Comparison of ENCODE assay signal across 6 fruit fly cellular contexts in the genomic region with DNA sequence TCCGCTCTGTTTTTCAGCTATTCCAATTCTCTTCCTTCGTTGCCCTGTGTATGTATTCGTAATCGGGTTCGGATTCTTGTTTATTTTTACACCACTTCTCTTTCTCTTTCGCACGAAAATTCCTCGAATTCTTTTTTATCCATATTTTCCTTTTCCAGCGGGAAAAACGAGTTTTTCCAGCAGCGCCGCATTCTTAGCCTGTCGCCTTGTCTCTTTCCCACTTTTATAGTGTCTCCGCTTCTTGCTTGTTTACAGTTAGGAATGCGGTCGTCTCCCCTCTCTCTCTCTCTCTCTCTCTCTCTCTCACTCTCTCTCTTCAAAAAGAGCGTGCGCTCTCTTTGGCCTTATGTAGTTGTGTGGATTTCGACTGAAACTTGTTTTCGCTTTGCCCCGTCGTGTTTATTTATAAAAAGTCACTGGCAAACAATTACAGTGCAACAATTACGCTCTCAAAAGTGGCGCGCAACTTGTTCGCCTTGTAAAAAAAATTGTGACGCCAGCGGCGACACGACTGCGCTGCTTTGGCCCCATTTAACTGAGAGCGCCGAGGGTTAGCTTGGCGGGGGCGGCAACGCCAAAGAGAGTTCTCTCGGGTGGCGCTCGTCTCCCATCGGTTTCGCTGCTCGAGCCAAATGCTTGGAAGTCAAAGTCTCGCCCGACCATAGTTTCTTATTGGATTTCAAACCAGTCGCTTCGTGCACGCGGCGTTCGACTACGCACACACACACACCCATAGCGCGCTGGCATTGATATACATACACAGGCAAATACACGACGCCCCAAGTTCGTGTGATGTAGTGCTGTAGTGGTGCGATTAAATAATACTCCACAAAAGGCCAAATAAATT.
TF ChIP-seq lines count a peak whose summit lies in the region.

No protein-coding gene starts in this region.

- no peak for TF ChIP-seq CTCF in whole organism, embryonic (GFP tag; optimal IDR thresholded peaks at IDR 0.05; lab: Kevin White, UChicago)

TF ChIP-seq in whole organism, 6 proteins besides CTCF, POLR2A, EP300 and RAD21:
- TF ChIP-seq CG8478 (optimal IDR thresholded peaks at IDR 0.05; lab: Kevin White, UChicago) (no peak), EcR (GFP tag; optimal IDR thresholded peaks at IDR 0.05; lab: Kevin White, UChicago) (peak in 1 of 2 experiments; percentile 79), psq (optimal IDR thresholded peaks at IDR 0.05; lab: Kevin White, UChicago) (no peak), Dll (optimal IDR thresholded peaks at IDR 0.05; lab: Kevin White, UChicago) (peak; percentile 80), pan (optimal IDR thresholded peaks at IDR 0.05; lab: Kevin White, UChicago) (no peak), usp (GFP tag; optimal IDR thresholded peaks at IDR 0.05; lab: Kevin White, UChicago) (no peak)

TF ChIP-seq in whole organism, adult, 20 proteins besides CTCF, POLR2A, EP300 and RAD21 (continues in another document):
- TF ChIP-seq Mnt (GFP tag; optimal IDR thresholded peaks at IDR 0.05; lab: Kevin White, UChicago) (peak; percentile 84), CG1620 (GFP tag; optimal IDR thresholded peaks at IDR 0.05; lab: Kevin White, UChicago) (peak; percentile 10), CG14711 (tag; optimal IDR thresholded peaks at IDR 0.05; lab: Kevin White, UChicago) (no peak), Clk (GFP tag; optimal IDR thresholded peaks at IDR 0.05; lab: Kevin White, UChicago) (peak; percentile 56), CG11617 (GFP tag; optimal IDR thresholded peaks at IDR 0.05; lab: Kevin White, UChicago) (peak; percentile 70), tj (GFP tag; optimal IDR thresholded peaks at IDR 0.05; lab: Kevin White, UChicago) (peak; percentile 60), pad (GFP tag; optimal IDR thresholded peaks at IDR 0.05; lab: Kevin White, UChicago) (peak; percentile 89), CG7045 (GFP tag; optimal IDR thresholded peaks at IDR 0.05; lab: Kevin White, UChicago) (peak; percentile 20), ovo (GFP tag; optimal IDR thresholded peaks at IDR 0.05; lab: Kevin White, UChicago) (peak; percentile 97), toe (GFP tag; optimal IDR thresholded peaks at IDR 0.05; lab: Kevin White, UChicago) (peak; percentile 74), Crg-1 (GFP tag; optimal IDR thresholded peaks at IDR 0.05; lab: Kevin White, UChicago) (no peak), CG5204 (GFP tag; optimal IDR thresholded peaks at IDR 0.05; lab: Kevin White, UChicago) (no peak), cic (GFP tag; optimal IDR thresholded peaks at IDR 0.05; lab: Kevin White, UChicago) (peak; percentile 98), CG33017 (tag; optimal IDR thresholded peaks at IDR 0.05; lab: Kevin White, UChicago) (peak; percentile 63), cnc (optimal IDR thresholded peaks at IDR 0.05; lab: Kevin White, UChicago) (peak in 1 of 2 experiments; percentile 44)

TF ChIP-seq in whole organism, embryonic, 481 proteins besides CTCF, POLR2A, EP300 and RAD21 (continues in another document):
- peak; percentile 54 for TF ChIP-seq zf30C (GFP tag; optimal IDR thresholded peaks at IDR 0.05; lab: Kevin White, UChicago)
- peak; percentile 39 for TF ChIP-seq CG1529 (GFP tag; optimal IDR thresholded peaks at IDR 0.05; lab: Kevin White, UChicago)
- peak; percentile 62 for TF ChIP-seq PHDP (tag; optimal IDR thresholded peaks at IDR 0.05; lab: Kevin White, UChicago)
- peak; percentile 58 for TF ChIP-seq Atf6 (GFP tag; IDR thresholded peaks at IDR 0.05; lab: Robert Waterston, UW)
- peak; percentile 87 for TF ChIP-seq mirr (GFP tag; optimal IDR thresholded peaks at IDR 0.05; lab: Kevin White, UChicago)
- peak; percentile 57 for TF ChIP-seq Hand (GFP tag; optimal IDR thresholded peaks at IDR 0.05; lab: Kevin White, UChicago)
- peak; percentile 22 for TF ChIP-seq CG15601 (tag; optimal IDR thresholded peaks at IDR 0.05; lab: Kevin White, UChicago)
- TF ChIP-seq Mes4 (GFP tag; optimal IDR thresholded peaks at IDR 0.05; lab: Kevin White, UChicago): peak; percentile 22
- TF ChIP-seq kah (GFP tag; optimal IDR thresholded peaks at IDR 0.05; lab: Kevin White, UChicago): peak; percentile 90
- TF ChIP-seq CG14965 (GFP tag; optimal IDR thresholded peaks at IDR 0.05; lab: Kevin White, UChicago; ENCODE audit: borderline replicate concordance): no peak
- peak; percentile 86 for TF ChIP-seq CG10321 (GFP tag; IDR thresholded peaks at IDR 0.05; lab: Robert Waterston, UW)
- peak in 1 of 2 experiments; percentile 80 for TF ChIP-seq tll (GFP tag; optimal IDR thresholded peaks at IDR 0.05; lab: Kevin White, UChicago)
- TF ChIP-seq hkb (optimal IDR thresholded peaks at IDR 0.05; lab: Kevin White, UChicago): no peak
- TF ChIP-seq hkb (GFP tag; IDR thresholded peaks at IDR 0.05; lab: Robert Waterston, UW): peak; percentile 48; the same call in 1 of the 2 replicates
- peak; percentile 33 for TF ChIP-seq CG15269 (tag; optimal IDR thresholded peaks at IDR 0.05; lab: Kevin White, UChicago)

TF ChIP-seq in whole organism, prepupa, 60 proteins besides CTCF, POLR2A, EP300 and RAD21 (continues in another document):
- TF ChIP-seq CG4318 (GFP tag; optimal IDR thresholded peaks at IDR 0.05; lab: Kevin White, UChicago) (no peak), Hr39 (GFP tag; optimal IDR thresholded peaks at IDR 0.05; lab: Kevin White, UChicago) (no peak), CG1621 (tag; optimal IDR thresholded peaks at IDR 0.05; lab: Kevin White, UChicago) (no peak), cyc (GFP tag; optimal IDR thresholded peaks at IDR 0.05; lab: Kevin White, UChicago) (no peak), Hr38 (GFP tag; optimal IDR thresholded peaks at IDR 0.05; lab: Kevin White, UChicago) (no peak), spab (GFP tag; optimal IDR thresholded peaks at IDR 0.05; lab: Kevin White, UChicago) (peak; percentile 18), eg (GFP tag; IDR thresholded peaks at IDR 0.05; lab: Robert Waterston, UW) (peak; percentile 75), fkh (GFP tag; optimal IDR thresholded peaks at IDR 0.05; lab: Kevin White, UChicago) (peak; percentile 93), Sox15 (GFP tag; optimal IDR thresholded peaks at IDR 0.05; lab: Kevin White, UChicago) (no peak), CG6808 (GFP tag; optimal IDR thresholded peaks at IDR 0.05; lab: Kevin White, UChicago) (peak; percentile 58), net (GFP tag; optimal IDR thresholded peaks at IDR 0.05; lab: Kevin White, UChicago) (peak; percentile 50), CG11294 (GFP tag; IDR thresholded peaks at IDR 0.05; lab: Robert Waterston, UW) (no peak), salr (GFP tag; optimal IDR thresholded peaks at IDR 0.05; lab: Kevin White, UChicago) (peak; percentile 9 to 10), CG7368 (GFP tag; optimal IDR thresholded peaks at IDR 0.05; lab: Kevin White, UChicago) (no peak), CG8319 (GFP tag; optimal IDR thresholded peaks at IDR 0.05; lab: Kevin White, UChicago) (no peak), CG3919 (GFP tag; optimal IDR thresholded peaks at IDR 0.05; lab: Kevin White, UChicago) (peak; percentile 27)

TF ChIP-seq in whole organism, pupa, 21 proteins besides CTCF, POLR2A, EP300 and RAD21:
- TF ChIP-seq Ets98B (GFP tag; IDR thresholded peaks at IDR 0.05; lab: Robert Waterston, UW) (peak; percentile 83), EcR (GFP tag; optimal IDR thresholded peaks at IDR 0.05; lab: Kevin White, UChicago) (peak; percentile 96), CG12605 (GFP tag; IDR thresholded peaks at IDR 0.05; lab: Robert Waterston, UW) (peak; percentile 64), CG8301 (tag; optimal IDR thresholded peaks at IDR 0.05; lab: Kevin White, UChicago) (no peak), CG15710 (tag; optimal IDR thresholded peaks at IDR 0.05; lab: Kevin White, UChicago) (no peak), Pif1A (GFP tag; optimal IDR thresholded peaks at IDR 0.05; lab: Kevin White, UChicago) (peak; percentile 13), CG34367 (tag; optimal IDR thresholded peaks at IDR 0.05; lab: Kevin White, UChicago) (peak; percentile 13), CG4496 (GFP tag; IDR thresholded peaks at IDR 0.05; lab: Robert Waterston, UW) (peak; percentile 77; the same call in 2 of the 3 replicates), gl (tag; optimal IDR thresholded peaks at IDR 0.05; lab: Kevin White, UChicago) (peak; percentile 70), Pif1B (GFP tag; optimal IDR thresholded peaks at IDR 0.05; lab: Kevin White, UChicago) (no peak), CG32121 (GFP tag; IDR thresholded peaks at IDR 0.05; lab: Robert Waterston, UW) (peak; percentile 78), Snoo (tag; optimal IDR thresholded peaks at IDR 0.05; lab: Kevin White, UChicago) (no peak), CG13204 (GFP tag; optimal IDR thresholded peaks at IDR 0.05; lab: Kevin White, UChicago) (peak; percentile 49), CG10348 (GFP tag; IDR thresholded peaks at IDR 0.05; lab: Robert Waterston, UW) (no peak), fd96Ca (GFP tag; IDR thresholded peaks at IDR 0.05; lab: Robert Waterston, UW) (peak; percentile 73), CG14655 (GFP tag; optimal IDR thresholded peaks at IDR 0.05; lab: Kevin White, UChicago) (peak; percentile 57)

TF ChIP-seq in whole organism, wandering third instar larva, 38 proteins besides CTCF, POLR2A, EP300 and RAD21 (continues in another document):
- TF ChIP-seq br (GFP tag; optimal IDR thresholded peaks at IDR 0.05; lab: Kevin White, UChicago): peak; percentile 29
- TF ChIP-seq usp (GFP tag; optimal IDR thresholded peaks at IDR 0.05; lab: Kevin White, UChicago): no peak
- no peak for TF ChIP-seq sv (GFP tag; optimal IDR thresholded peaks at IDR 0.05; lab: Kevin White, UChicago)
- peak; percentile 60 for TF ChIP-seq Hr83 (GFP tag; optimal IDR thresholded peaks at IDR 0.05; lab: Kevin White, UChicago; ENCODE audit: poor library complexity, severe bottlenecking)
- TF ChIP-seq dl (GFP tag; optimal IDR thresholded peaks at IDR 0.05; lab: Kevin White, UChicago; ENCODE audit: insufficient read depth in 1 of 2, partially characterized antibody in 2 of 2): peak; percentile 57 to 78
- TF ChIP-seq dsf (GFP tag; optimal IDR thresholded peaks at IDR 0.05; lab: Kevin White, UChicago; ENCODE audit: borderline replicate concordance): no peak
- no peak for TF ChIP-seq Abd-B (GFP tag; optimal IDR thresholded peaks at IDR 0.05; lab: Kevin White, UChicago)
- TF ChIP-seq CG9705 (GFP tag; optimal IDR thresholded peaks at IDR 0.05; lab: Kevin White, UChicago): no peak
- TF ChIP-seq foxo (GFP tag; optimal IDR thresholded peaks at IDR 0.05; lab: Kevin White, UChicago): peak; percentile 10 to 62
- TF ChIP-seq Dif (GFP tag; optimal IDR thresholded peaks at IDR 0.05; lab: Kevin White, UChicago; ENCODE audit: partially characterized antibody): peak; percentile 83
- peak; percentile 79 for TF ChIP-seq Vsx2 (GFP tag; optimal IDR thresholded peaks at IDR 0.05; lab: Kevin White, UChicago; ENCODE audit: partially characterized antibody)
- peak; percentile 53 for TF ChIP-seq brk (GFP tag; optimal IDR thresholded peaks at IDR 0.05; lab: Kevin White, UChicago)
- peak; percentile 37 for TF ChIP-seq Rel (GFP tag; optimal IDR thresholded peaks at IDR 0.05; lab: Kevin White, UChicago)
- TF ChIP-seq Rel (tag; optimal IDR thresholded peaks at IDR 0.05; lab: Kevin White, UChicago): peak; percentile 49
- TF ChIP-seq Sp1 (GFP tag; optimal IDR thresholded peaks at IDR 0.05; lab: Kevin White, UChicago): peak; percentile 40
- TF ChIP-seq psq (GFP tag; optimal IDR thresholded peaks at IDR 0.05; lab: Kevin White, UChicago): peak; percentile 97
- peak; percentile 88 for TF ChIP-seq Hnf4 (GFP tag; optimal IDR thresholded peaks at IDR 0.05; lab: Kevin White, UChicago)
- peak; percentile 65 for TF ChIP-seq h (GFP tag; optimal IDR thresholded peaks at IDR 0.05; lab: Kevin White, UChicago)
